Worm (Caenorhabditis elegans): ENCODE measurements around the gene rbm-39.
A peak's percentile ranks its signal among the peaks of the same experiment; 100 is the strongest.

The rbm-39 gene

DNA sequence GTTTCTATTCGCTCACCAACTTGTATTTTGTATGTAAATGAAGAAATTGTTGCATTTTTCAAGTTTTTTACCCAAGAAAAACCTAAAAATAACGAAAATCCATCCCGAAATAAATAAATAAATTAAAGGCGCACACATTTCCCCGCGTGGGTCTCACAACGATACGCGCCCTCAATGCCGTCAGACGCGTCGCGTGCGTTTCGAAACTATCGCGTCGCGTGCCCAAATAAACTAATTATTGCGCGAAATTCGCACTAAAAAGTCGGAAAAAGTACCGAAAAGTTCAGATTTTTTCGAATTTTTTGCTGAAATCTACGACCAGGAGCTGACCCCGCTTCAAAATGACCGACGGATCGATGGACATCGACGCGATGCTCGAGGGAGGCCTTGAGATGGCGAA lies at the start of gene rbm-39:
TSS of gene rbm-39 (plus strand) at position 178 of the 400 bp plus-strand sequence.
- TF ChIP-seq nhr-90 (tag; optimal IDR thresholded peaks at IDR 0.05; ENCODE audit: poor library complexity) (peak; percentile 69), lin-13 (GFP tag; optimal IDR thresholded peaks at IDR 0.05) (peak; percentile 90), mep-1 (tag; optimal IDR thresholded peaks at IDR 0.05) (peak; percentile 91), mab-9 (GFP tag; IDR thresholded peaks at IDR 0.05) (0 out of 2 replicates have a peak, but pooled peaks have one; percentile 49), sptf-1 (tag; optimal IDR thresholded peaks at IDR 0.05) (no peak), jun-1 (tag; optimal IDR thresholded peaks at IDR 0.05) (peak; percentile 81), ztf-4 (tag; optimal IDR thresholded peaks at IDR 0.05) (peak; percentile 49), aly-2 (tag; optimal IDR thresholded peaks at IDR 0.05) (no peak), hlh-17 (GFP tag; optimal IDR thresholded peaks at IDR 0.05; ENCODE audit: borderline replicate concordance) (no peak), ceh-63 (GFP tag; optimal IDR thresholded peaks at IDR 0.05) (no peak), fkh-8 (tag; optimal IDR thresholded peaks at IDR 0.05) (peak; percentile 94), pax-3 (tag; optimal IDR thresholded peaks at IDR 0.05) (peak; percentile 71), lin-14 (GFP tag; optimal IDR thresholded peaks at IDR 0.05) (peak; percentile 88), dpl-1 (GFP tag; optimal IDR thresholded peaks at IDR 0.05) (peak; percentile 75 to 85 (median 80)), nhr-77 (tag; optimal IDR thresholded peaks at IDR 0.05) (peak; percentile 64), ceh-88 (GFP tag; IDR thresholded peaks at IDR 0.05) (peak; percentile 40; the same call in 1 of the 2 replicates), Y116A8C.19 (tag; optimal IDR thresholded peaks at IDR 0.05; ENCODE audit: borderline replicate concordance) (no peak), fos-1 (tag; optimal IDR thresholded peaks at IDR 0.05) (peak; percentile 69), nhr-84 (tag; optimal IDR thresholded peaks at IDR 0.05) (no peak), unc-130 (tag; optimal IDR thresholded peaks at IDR 0.05) (peak; percentile 94), tlp-1 (tag; optimal IDR thresholded peaks at IDR 0.05) (no peak), mdl-1 (tag; optimal IDR thresholded peaks at IDR 0.05) (peak in 1 of 2 experiments; percentile 78), elt-3 (tag; optimal IDR thresholded peaks at IDR 0.05) (peak in 2 of 6 experiments; percentile 57 to 88), efl-3 (GFP tag; optimal IDR thresholded peaks at IDR 0.05) (no peak), dsc-1 (tag; optimal IDR thresholded peaks at IDR 0.05) (peak; percentile 80), C04F5.9 (tag; optimal IDR thresholded peaks at IDR 0.05) (peak; percentile 68), ces-1 (GFP tag; optimal IDR thresholded peaks at IDR 0.05) (no peak), lir-3 (tag; optimal IDR thresholded peaks at IDR 0.05; ENCODE audit: poor library complexity) (no peak), nhr-12 (tag; optimal IDR thresholded peaks at IDR 0.05) (no peak), skn-1 (tag; optimal IDR thresholded peaks at IDR 0.05) (peak; percentile 88), zip-4 (GFP tag; optimal IDR thresholded peaks at IDR 0.05) (peak; percentile 72), hpl-2 (GFP tag; optimal IDR thresholded peaks at IDR 0.05) (peak; percentile 49), nhr-237 (tag; optimal IDR thresholded peaks at IDR 0.05) (peak; percentile 71), elt-2 (tag; optimal IDR thresholded peaks at IDR 0.05) (no peak), nhr-11 (tag; optimal IDR thresholded peaks at IDR 0.05) (no peak), lin-39 (tag; optimal IDR thresholded peaks at IDR 0.05) (peak; percentile 34), C16A3.4 (tag; optimal IDR thresholded peaks at IDR 0.05) (peak; percentile 91), C34B4.2 (tag; optimal IDR thresholded peaks at IDR 0.05) (no peak), irx-1 (tag; optimal IDR thresholded peaks at IDR 0.05) (peak; percentile 64), lsy-2 (tag; optimal IDR thresholded peaks at IDR 0.05) (peak; percentile 91 to 93), nhr-47 (tag; optimal IDR thresholded peaks at IDR 0.05) (peak; percentile 92), unc-62 (GFP tag; optimal IDR thresholded peaks at IDR 0.05) (no peak), ets-5 (GFP tag; IDR thresholded peaks at IDR 0.05) (no peak), ceh-82 (tag; optimal IDR thresholded peaks at IDR 0.05) (peak; percentile 88 to 96 (median 91)), nhr-71 (tag; optimal IDR thresholded peaks at IDR 0.05) (peak; percentile 93), rnt-1 (tag; optimal IDR thresholded peaks at IDR 0.05) (peak; percentile 78), unc-98 (GFP tag; IDR thresholded peaks at IDR 0.05) (no peak), F16B12.6 (tag; optimal IDR thresholded peaks at IDR 0.05) (peak; percentile 75), unc-30 (tag; optimal IDR thresholded peaks at IDR 0.05) (no peak), ceh-90 (tag; optimal IDR thresholded peaks at IDR 0.05) (no peak), lin-15B (tag; optimal IDR thresholded peaks at IDR 0.05) (peak; percentile 86), egl-27 (tag; optimal IDR thresholded peaks at IDR 0.05) (no peak)
